Fruit fly (Drosophila melanogaster) Kc167 (cell line): ENCODE data around the gene SpdS.

ENCODE experiments used
- Myc ChIP-seq: fragments of >200 bp; optimal IDR thresholded peaks from 2 replicates; lab custom pipeline; 2017; ENCODE audit warnings: missing external identifiers
- Sin3A ChIP-seq: fragments of >200 bp; optimal IDR thresholded peaks from 2 replicates; lab custom pipeline; 2018; ENCODE audit warnings: missing external identifiers
- insv ChIP-seq: fragments of >200 bp; optimal IDR thresholded peaks from 3 replicates; lab custom pipeline; 2018; ENCODE audit warnings: missing external identifiers

dm6 chr3R:9640313-9640712 is 8.9 kb downstream of the SpdS start:
- no peak for TF ChIP-seq Myc (lab: Kevin White, UChicago)
- no peak for TF ChIP-seq Sin3A
- TF ChIP-seq insv (lab: Kevin White, UChicago), result no peak
